Fruit fly (Drosophila melanogaster): ENCODE measurements around the gene CG18528.
A peak's percentile ranks its signal among the peaks of the same experiment; 100 is the strongest.

Gene CG18528

dm6 chr3R:24319632-24320341 is 40.2 kb downstream of the CG18528 start (continued):
- TF ChIP-seq bbx (GFP tag; IDR thresholded peaks at IDR 0.05; ENCODE audit: partially characterized antibody): peak; percentile 25; the same call in 1 of the 2 replicates
- no peak for TF ChIP-seq CG8290 (GFP tag; optimal IDR thresholded peaks at IDR 0.05)
- no peak for TF ChIP-seq CG8290 (tag; optimal IDR thresholded peaks at IDR 0.05)
- peak; percentile 71 for TF ChIP-seq exex (tag; optimal IDR thresholded peaks at IDR 0.05)
- TF ChIP-seq fd64A (GFP tag; optimal IDR thresholded peaks at IDR 0.05): no peak
- peak in 1 of 2 experiments; percentile 99 for TF ChIP-seq Pdp1 (GFP tag; optimal IDR thresholded peaks at IDR 0.05)
- TF ChIP-seq fd96Cb (tag; optimal IDR thresholded peaks at IDR 0.05): peak; percentile 3
- no peak for TF ChIP-seq Opbp (GFP tag; IDR thresholded peaks at IDR 0.05; ENCODE audit: partially characterized antibody)
- no peak for TF ChIP-seq grn (GFP tag; optimal IDR thresholded peaks at IDR 0.05)
- TF ChIP-seq shn (GFP tag; optimal IDR thresholded peaks at IDR 0.05): peak; percentile 9
- no peak for TF ChIP-seq Sry-β (GFP tag; optimal IDR thresholded peaks at IDR 0.05)
- TF ChIP-seq maf-S (GFP tag; optimal IDR thresholded peaks at IDR 0.05): no peak
- no peak for TF ChIP-seq Dek (tag; optimal IDR thresholded peaks at IDR 0.05)
- TF ChIP-seq Optix (GFP tag; IDR thresholded peaks at IDR 0.05): no peak
- TF ChIP-seq aop (GFP tag; IDR thresholded peaks at IDR 0.05): no peak
- TF ChIP-seq CG10321 (GFP tag; IDR thresholded peaks at IDR 0.05): no peak
- TF ChIP-seq bigmax (GFP tag; optimal IDR thresholded peaks at IDR 0.05): no peak
- no peak for TF ChIP-seq CG3847 (GFP tag; IDR thresholded peaks at IDR 0.05)
- no peak for TF ChIP-seq trem (tag; optimal IDR thresholded peaks at IDR 0.05)
- TF ChIP-seq sd (tag; optimal IDR thresholded peaks at IDR 0.05): no peak
- TF ChIP-seq CG31441 (GFP tag; IDR thresholded peaks at IDR 0.05): no peak
- TF ChIP-seq CG9437 (GFP tag; optimal IDR thresholded peaks at IDR 0.05): no peak
- TF ChIP-seq CG12659 (GFP tag; optimal IDR thresholded peaks at IDR 0.05): no peak
- no peak for TF ChIP-seq Mad (GFP tag; optimal IDR thresholded peaks at IDR 0.05)
- no peak for TF ChIP-seq br (optimal IDR thresholded peaks at IDR 0.05)
- no peak for TF ChIP-seq CG8388 (GFP tag; optimal IDR thresholded peaks at IDR 0.05)
- TF ChIP-seq nau (GFP tag; optimal IDR thresholded peaks at IDR 0.05): no peak
- no peak for TF ChIP-seq CHES-1-like (GFP tag; optimal IDR thresholded peaks at IDR 0.05)
- peak; percentile 69 for TF ChIP-seq CG4360 (GFP tag; IDR thresholded peaks at IDR 0.05)
- no peak for TF ChIP-seq Dfd (GFP tag; optimal IDR thresholded peaks at IDR 0.05)
- peak; percentile 12 for TF ChIP-seq kah (GFP tag; optimal IDR thresholded peaks at IDR 0.05)
- TF ChIP-seq en (GFP tag; optimal IDR thresholded peaks at IDR 0.05): peak; percentile 12
- no peak for TF ChIP-seq wor (GFP tag; IDR thresholded peaks at IDR 0.05)
- no peak for TF ChIP-seq gcm2 (GFP tag; optimal IDR thresholded peaks at IDR 0.05)
- no peak for TF ChIP-seq CG1647 (GFP tag; optimal IDR thresholded peaks at IDR 0.05)
- no peak for TF ChIP-seq CG3065 (GFP tag; optimal IDR thresholded peaks at IDR 0.05)
- no peak for TF ChIP-seq CG3407 (GFP tag; optimal IDR thresholded peaks at IDR 0.05)
- 0 out of 2 replicates have a peak, but pooled peaks have one; percentile 8 for TF ChIP-seq chm (GFP tag; IDR thresholded peaks at IDR 0.05)
- no peak for TF ChIP-seq CG14441 (GFP tag; IDR thresholded peaks at IDR 0.05)
- no peak for TF ChIP-seq CG6854 (GFP tag; optimal IDR thresholded peaks at IDR 0.05)
- no peak for TF ChIP-seq tio (GFP tag; optimal IDR thresholded peaks at IDR 0.05)
- no peak; the same call in 3 of the 4 replicates for TF ChIP-seq chinmo (GFP tag; IDR thresholded peaks at IDR 0.05; ENCODE audit: partially characterized antibody)
- TF ChIP-seq Mes4 (GFP tag; optimal IDR thresholded peaks at IDR 0.05): no peak
- no peak for TF ChIP-seq Lpt (GFP tag; optimal IDR thresholded peaks at IDR 0.05)

Data from whole organism, embryonic.